Worm (Caenorhabditis elegans): ENCODE results near the gene Y37D8A.2.

Gene Y37D8A.2

ce11 chrIII:12819909-12820308 lies at the start of gene Y37D8A.2, which contains the start of gene Y37D8A.25:
Gene Y37D8A.2, plus strand, starts transcription at chrIII:12820193.
Gene Y37D8A.25, minus strand, starts transcription at chrIII:12820253.
- TF ChIP-seq hnd-1 (tag; optimal IDR thresholded peaks at IDR 0.05), result no peak
- no peak for TF ChIP-seq scrt-1 (GFP tag; IDR thresholded peaks at IDR 0.05)
- TF ChIP-seq tra-4 (tag; optimal IDR thresholded peaks at IDR 0.05), result no peak
- no peak for TF ChIP-seq hmg-4 (GFP tag; optimal IDR thresholded peaks at IDR 0.05)
- TF ChIP-seq tbx-37 (GFP tag; conservative IDR thresholded peaks at IDR 0.05), result no peak
- no peak for TF ChIP-seq flt-1 (GFP tag; IDR thresholded peaks at IDR 0.05)

DNA sequence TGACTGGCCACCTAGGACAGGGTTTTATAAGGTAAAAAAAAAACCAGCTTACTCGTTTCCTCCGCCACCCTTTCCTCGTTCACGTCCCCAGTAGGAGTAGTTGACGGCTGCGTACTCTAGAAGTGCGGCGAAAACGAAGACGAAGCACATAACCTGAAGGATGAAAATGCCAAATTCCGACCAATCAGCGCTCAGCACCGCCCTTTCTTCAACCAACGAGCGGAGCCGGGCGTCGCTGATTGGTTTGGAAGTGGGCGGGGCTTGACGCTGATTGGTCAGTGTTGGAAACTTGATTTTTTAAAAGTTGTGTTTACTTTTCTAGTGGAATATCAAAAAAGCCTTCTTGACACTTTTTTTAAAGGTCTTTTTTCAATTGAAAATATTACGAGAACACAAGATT lies 46.2 kb upstream of the Y37D8A.2 start:
- TF ChIP-seq hmbx-1 (tag; optimal IDR thresholded peaks at IDR 0.05) (no peak), ceh-36 (tag; optimal IDR thresholded peaks at IDR 0.05) (no peak), flt-1 (GFP tag; IDR thresholded peaks at IDR 0.05) (no peak), ets-7 (tag; optimal IDR thresholded peaks at IDR 0.05) (no peak), scrt-1 (GFP tag; IDR thresholded peaks at IDR 0.05) (no peak), tbx-11 (GFP tag; IDR thresholded peaks at IDR 0.05) (no peak), pes-1 (GFP tag; IDR thresholded peaks at IDR 0.05) (no peak), sea-1 (GFP tag; conservative IDR thresholded peaks at IDR 0.05) (no peak), ceh-13 (GFP tag; optimal IDR thresholded peaks at IDR 0.05) (no peak), tra-4 (tag; optimal IDR thresholded peaks at IDR 0.05) (no peak), tbx-37 (GFP tag; conservative IDR thresholded peaks at IDR 0.05) (no peak)

DNA sequence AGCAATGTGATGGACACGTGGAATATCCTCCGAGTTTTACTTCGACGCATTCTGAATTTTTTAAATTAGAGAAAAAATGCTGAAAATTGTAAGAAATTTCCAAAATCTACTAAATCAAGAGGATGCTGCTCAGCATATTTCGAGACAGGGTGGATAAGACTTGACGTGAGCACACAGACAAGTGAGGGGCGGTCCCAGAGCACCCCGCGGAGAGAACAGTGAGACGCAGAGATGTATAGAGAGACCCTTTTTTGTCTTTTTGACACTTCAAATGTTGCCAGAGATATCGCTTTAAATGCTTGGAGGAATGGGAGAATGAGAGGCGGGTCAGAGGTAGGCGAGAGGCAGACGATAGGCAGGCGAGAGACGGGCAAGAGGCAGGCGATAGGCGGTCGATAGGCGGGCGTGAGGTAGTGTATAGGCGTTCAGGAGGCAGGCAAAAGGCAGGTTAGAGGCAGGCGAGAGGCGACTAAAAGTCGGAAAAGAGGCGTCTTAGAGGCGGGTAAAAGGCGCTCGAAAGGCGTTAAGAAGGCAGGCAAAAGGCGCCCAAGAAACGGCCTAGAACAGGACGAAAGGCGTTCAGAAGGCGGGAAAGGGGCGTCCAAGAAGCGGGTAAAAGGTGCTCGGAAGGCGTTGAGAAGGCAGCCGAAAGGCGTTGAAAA lies 40.2 kb upstream of the Y37D8A.2 start, which contains the start of gene gab-1:
TSS of gene gab-1 (minus strand) at position 51 of the 662 bp plus-strand sequence.
- TF ChIP-seq ets-7 (tag; optimal IDR thresholded peaks at IDR 0.05) (no peak), pes-1 (GFP tag; IDR thresholded peaks at IDR 0.05) (no peak), hnd-1 (tag; optimal IDR thresholded peaks at IDR 0.05) (no peak), hmbx-1 (tag; optimal IDR thresholded peaks at IDR 0.05) (no peak), aly-1 (tag; optimal IDR thresholded peaks at IDR 0.05) (no peak)

- TF ChIP-seq aly-1 (tag; optimal IDR thresholded peaks at IDR 0.05) (no peak), ceh-36 (tag; optimal IDR thresholded peaks at IDR 0.05) (no peak), tbx-37 (GFP tag; conservative IDR thresholded peaks at IDR 0.05) (no peak), pes-1 (GFP tag; IDR thresholded peaks at IDR 0.05) (no peak), hmbx-1 (tag; optimal IDR thresholded peaks at IDR 0.05) (no peak), ama-1 (optimal IDR thresholded peaks at IDR 0.05) (no peak), tbx-11 (GFP tag; IDR thresholded peaks at IDR 0.05) (no peak), ceh-13 (GFP tag; optimal IDR thresholded peaks at IDR 0.05) (no peak), F13C5.2 (tag; optimal IDR thresholded peaks at IDR 0.05) (no peak), sea-1 (GFP tag; conservative IDR thresholded peaks at IDR 0.05) (no peak), B0310.2 (tag; optimal IDR thresholded peaks at IDR 0.05) (no peak), flt-1 (GFP tag; IDR thresholded peaks at IDR 0.05) (no peak), hmg-4 (GFP tag; optimal IDR thresholded peaks at IDR 0.05) (no peak), ets-7 (tag; optimal IDR thresholded peaks at IDR 0.05) (no peak), hnd-1 (tag; optimal IDR thresholded peaks at IDR 0.05) (no peak), scrt-1 (GFP tag; IDR thresholded peaks at IDR 0.05) (no peak), tra-4 (tag; optimal IDR thresholded peaks at IDR 0.05) (no peak)
These were observed 36.1 kb upstream of the Y37D8A.2 start for ce11 chrIII:12783878-12784277.

- TF ChIP-seq ceh-13 (GFP tag; optimal IDR thresholded peaks at IDR 0.05), result no peak
- TF ChIP-seq ama-1 (optimal IDR thresholded peaks at IDR 0.05), result no peak
- TF ChIP-seq tra-4 (tag; optimal IDR thresholded peaks at IDR 0.05), result no peak
- no peak for TF ChIP-seq hmbx-1 (tag; optimal IDR thresholded peaks at IDR 0.05)
- no peak for TF ChIP-seq B0310.2 (tag; optimal IDR thresholded peaks at IDR 0.05)
- no peak for TF ChIP-seq tbx-11 (GFP tag; IDR thresholded peaks at IDR 0.05)
- TF ChIP-seq scrt-1 (GFP tag; IDR thresholded peaks at IDR 0.05), result no peak
- TF ChIP-seq F13C5.2 (tag; optimal IDR thresholded peaks at IDR 0.05), result no peak
These were observed 35.1 kb upstream of the Y37D8A.2 start, which contains the start of gene lgc-37 for ce11 chrIII:12784854-12785253. Gene lgc-37, plus strand, starts transcription at chrIII:12785154.

DNA sequence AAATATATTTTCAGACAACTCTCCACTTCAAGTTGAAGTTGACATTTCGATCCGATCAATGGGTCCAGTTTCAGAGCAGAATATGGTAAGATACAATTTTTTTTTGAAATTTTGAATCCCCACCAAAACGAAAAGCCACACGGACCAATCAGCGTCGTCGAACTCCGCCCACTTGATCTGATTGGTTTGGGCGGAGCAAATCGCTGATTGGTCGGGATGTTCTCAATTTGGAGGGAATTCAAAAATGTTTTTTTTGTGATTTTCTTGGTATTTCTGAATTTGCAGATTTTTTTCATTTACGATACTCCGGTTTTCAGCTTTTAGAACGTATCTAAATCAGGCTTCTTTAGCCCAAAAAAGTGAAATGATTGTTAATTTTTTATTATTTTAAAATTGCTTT lies 34.6 kb upstream of the Y37D8A.2 start:
- TF ChIP-seq scrt-1 (GFP tag; IDR thresholded peaks at IDR 0.05) (no peak), ama-1 (optimal IDR thresholded peaks at IDR 0.05) (no peak), flt-1 (GFP tag; IDR thresholded peaks at IDR 0.05) (no peak), ceh-13 (GFP tag; optimal IDR thresholded peaks at IDR 0.05) (no peak), sea-1 (GFP tag; conservative IDR thresholded peaks at IDR 0.05) (no peak), hmg-4 (GFP tag; optimal IDR thresholded peaks at IDR 0.05) (no peak), hnd-1 (tag; optimal IDR thresholded peaks at IDR 0.05) (no peak), ceh-36 (tag; optimal IDR thresholded peaks at IDR 0.05) (no peak), aly-1 (tag; optimal IDR thresholded peaks at IDR 0.05) (no peak), hmbx-1 (tag; optimal IDR thresholded peaks at IDR 0.05) (no peak), ets-7 (tag; optimal IDR thresholded peaks at IDR 0.05) (no peak), pes-1 (GFP tag; IDR thresholded peaks at IDR 0.05) (no peak), tbx-37 (GFP tag; conservative IDR thresholded peaks at IDR 0.05) (no peak), tbx-11 (GFP tag; IDR thresholded peaks at IDR 0.05) (no peak), tra-4 (tag; optimal IDR thresholded peaks at IDR 0.05) (no peak), B0310.2 (tag; optimal IDR thresholded peaks at IDR 0.05) (no peak), F13C5.2 (tag; optimal IDR thresholded peaks at IDR 0.05) (no peak)

DNA sequence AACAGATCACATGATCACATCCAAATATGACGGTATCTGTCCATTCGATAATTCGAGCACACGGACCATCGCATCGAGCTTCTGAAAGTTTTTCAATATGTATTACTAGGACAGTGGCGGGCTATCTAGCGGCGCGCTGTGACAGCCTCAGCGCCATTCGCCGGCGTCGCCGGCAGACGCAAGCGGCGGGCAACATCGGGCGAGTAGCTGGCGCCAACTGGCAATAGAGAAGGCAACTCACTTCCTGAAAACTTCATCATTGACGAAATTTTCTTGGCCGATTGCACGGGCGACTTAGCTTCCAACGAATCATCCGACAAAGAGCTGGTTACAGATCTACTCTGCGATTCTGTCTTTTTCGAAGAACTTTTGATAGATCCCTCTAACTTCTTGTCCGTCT lies 31.8 kb upstream of the Y37D8A.2 start:
- TF ChIP-seq scrt-1 (GFP tag; IDR thresholded peaks at IDR 0.05), result no peak
- TF ChIP-seq ceh-36 (tag; optimal IDR thresholded peaks at IDR 0.05), result no peak
- TF ChIP-seq tbx-11 (GFP tag; IDR thresholded peaks at IDR 0.05), result no peak
- TF ChIP-seq ama-1 (optimal IDR thresholded peaks at IDR 0.05), result no peak
- TF ChIP-seq tra-4 (tag; optimal IDR thresholded peaks at IDR 0.05), result no peak
- no peak for TF ChIP-seq hmbx-1 (tag; optimal IDR thresholded peaks at IDR 0.05)
- TF ChIP-seq sea-1 (GFP tag; conservative IDR thresholded peaks at IDR 0.05), result no peak
- TF ChIP-seq tbx-37 (GFP tag; conservative IDR thresholded peaks at IDR 0.05), result no peak
- TF ChIP-seq pes-1 (GFP tag; IDR thresholded peaks at IDR 0.05), result no peak
- no peak for TF ChIP-seq flt-1 (GFP tag; IDR thresholded peaks at IDR 0.05)
- TF ChIP-seq ets-7 (tag; optimal IDR thresholded peaks at IDR 0.05), result no peak

All from whole organism, early embryonic.